Worm (Caenorhabditis elegans) whole organism, young adult: ENCODE results near the gene ent-5.

Experiments
- B0261.1 ChIP-seq: sonication (generic microtip); optimal IDR thresholded peaks from 2 replicates; lab custom pipeline; 2016; ENCODE audit warnings: mild to moderate bottlenecking, missing genetic modification characterization, moderate library complexity, missing compliant biosample characterization
- B0336.3 ChIP-seq: fragments of 200-800 bp; sonication (Bioruptor generic); IDR thresholded peaks from 2 replicates; pipeline ENCODE4 v1.3.6; 2022; ENCODE audit warnings: missing genetic modification characterization, missing compliant biosample characterization
- C06A6.2 ChIP-seq: fragments of 200-800 bp; sonication (Bioruptor generic); conservative IDR thresholded peaks from 2 replicates; pipeline ENCODE4 v1.3.6; 2022; ENCODE audit warnings: missing genetic modification characterization, missing compliant biosample characterization
- F22D6.2 ChIP-seq: sonication (generic microtip); optimal IDR thresholded peaks from 2 replicates; lab custom pipeline; 2016; ENCODE audit warnings: mild to moderate bottlenecking, missing genetic modification characterization, missing compliant biosample characterization
- F39B2.1 ChIP-seq: fragments of 200-800 bp; sonication (Bioruptor generic); IDR thresholded peaks from 2 replicates; pipeline ENCODE4 v1.3.6; 2022; ENCODE audit warnings: missing genetic modification reagents, missing genetic modification characterization, missing compliant biosample characterization
- K11D2.4 ChIP-seq: fragments of 200-800 bp; sonication (Bioruptor generic); IDR thresholded peaks from 2 replicates; pipeline ENCODE4 v1.3.6; 2022; ENCODE audit warnings: missing genetic modification reagents, missing genetic modification characterization, missing compliant biosample characterization
- K12H6.12 ChIP-seq: fragments of 200-800 bp; sonication (Bioruptor generic); optimal IDR thresholded peaks from 2 replicates; lab custom pipeline; 2018; ENCODE audit warnings: mild to moderate bottlenecking, missing genetic modification characterization, missing compliant biosample characterization
- Y67H2A.10 ChIP-seq: fragments of 200-800 bp; sonication (Bioruptor generic); conservative IDR thresholded peaks from 2 replicates; pipeline ENCODE4 v1.3.6; 2022; ENCODE audit warnings: missing genetic modification reagents, missing genetic modification characterization, missing compliant biosample characterization
- Y79H2A.3 ChIP-seq: fragments of 200-800 bp; sonication (Bioruptor generic); conservative IDR thresholded peaks from 2 replicates; pipeline ENCODE4 v1.3.6; 2022; ENCODE audit warnings: missing genetic modification reagents, missing genetic modification characterization, missing compliant biosample characterization
- akir-1 ChIP-seq: fragments of 200-800 bp; sonication (Bioruptor generic); optimal IDR thresholded peaks from 2 replicates; lab custom pipeline; 2018; ENCODE audit warnings: mild to moderate bottlenecking, missing genetic modification characterization, moderate library complexity, missing compliant biosample characterization
- attf-3 ChIP-seq: fragments of 200-800 bp; sonication (Bioruptor generic); conservative IDR thresholded peaks from 2 replicates; pipeline ENCODE4 v1.3.6; 2022; ENCODE audit warnings: missing genetic modification reagents, missing genetic modification characterization, missing compliant biosample characterization
- bed-2 ChIP-seq: fragments of 200-800 bp; sonication (Bioruptor generic); IDR thresholded peaks from 2 replicates; pipeline ENCODE4 v1.3.6; 2022; ENCODE audit warnings: missing genetic modification reagents, missing genetic modification characterization, missing compliant biosample characterization
- ccch-3 ChIP-seq: fragments of 200-800 bp; sonication (Bioruptor generic); optimal IDR thresholded peaks from 2 replicates; lab custom pipeline; 2018; ENCODE audit warnings: mild to moderate bottlenecking, missing genetic modification characterization, missing compliant biosample characterization
- cebp-1 ChIP-seq, 2 experiments: fragments of 200-800 bp in 1 of 2; sonication (Bioruptor generic) in 1 of 2; sonication (generic microtip) in 1 of 2; IDR thresholded peaks in 1 of 2; optimal IDR thresholded peaks in 1 of 2; 2 replicates each; pipeline versions ENCODE4 v1.3.6 to Lab custom; 2017 to 2022; ENCODE audit warnings: missing compliant biosample characterization in 2 of 2, missing genetic modification characterization in 2 of 2, mild to moderate bottlenecking in 1 of 2, missing genetic modification reagents in 1 of 2, moderate library complexity in 1 of 2
- ceh-27 ChIP-seq: fragments of 200-800 bp; sonication (Bioruptor generic); optimal IDR thresholded peaks from 2 replicates; lab custom pipeline; 2018; ENCODE audit warnings: mild to moderate bottlenecking, missing genetic modification characterization, moderate library complexity, missing compliant biosample characterization
- chd-7 ChIP-seq: sonication (generic microtip); optimal IDR thresholded peaks from 2 replicates; lab custom pipeline; 2016; ENCODE audit warnings: mild to moderate bottlenecking, missing genetic modification characterization, moderate library complexity, missing compliant biosample characterization
- dpff-1 ChIP-seq: sonication (generic microtip); optimal IDR thresholded peaks from 2 replicates; lab custom pipeline; 2017; ENCODE audit warnings: mild to moderate bottlenecking, missing genetic modification characterization, missing compliant biosample characterization
- efl-1 ChIP-seq: fragments of 150-350 bp; optimal IDR thresholded peaks from 2 replicates; lab custom pipeline; 2014; ENCODE audit warnings: missing biosample characterization, missing genetic modification reagents, missing genetic modification characterization
- egl-18 ChIP-seq: fragments of 200-800 bp; sonication (Bioruptor generic); IDR thresholded peaks from 2 replicates; pipeline ENCODE4 v1.3.6; 2022; ENCODE audit warnings: missing genetic modification reagents, missing genetic modification characterization, missing compliant biosample characterization
- egl-44 ChIP-seq: fragments of 200-800 bp; sonication (Bioruptor generic); IDR thresholded peaks from 2 replicates; pipeline ENCODE4 v1.3.6; 2022; ENCODE audit warnings: missing genetic modification reagents, missing genetic modification characterization, missing compliant biosample characterization
- ets-4 ChIP-seq: fragments of 200-800 bp; sonication (Bioruptor generic); optimal IDR thresholded peaks from 2 replicates; lab custom pipeline; 2018; ENCODE audit warnings: mild to moderate bottlenecking, missing genetic modification characterization, missing compliant biosample characterization
- gei-17 ChIP-seq: fragments of 200-800 bp; sonication (Bioruptor generic); optimal IDR thresholded peaks from 2 replicates; lab custom pipeline; 2018; ENCODE audit warnings: mild to moderate bottlenecking, missing genetic modification characterization, missing compliant biosample characterization
- him-1 ChIP-seq: sonication (generic microtip); optimal IDR thresholded peaks from 2 replicates; lab custom pipeline; 2016; ENCODE audit warnings: missing genotype, missing genetic modification reagents, missing genetic modification characterization, missing compliant biosample characterization
- hrde-1 ChIP-seq: sonication (generic microtip); optimal IDR thresholded peaks from 2 replicates; lab custom pipeline; 2016; ENCODE audit warnings: missing genetic modification characterization, mild to moderate bottlenecking, missing compliant biosample characterization, moderate library complexity, missing genotype, missing genetic modification reagents, borderline replicate concordance
- let-526 ChIP-seq: fragments of 200-800 bp; sonication (Bioruptor generic); IDR thresholded peaks from 2 replicates; pipeline ENCODE4 v1.3.6; 2022; ENCODE audit warnings: missing genetic modification reagents, missing genetic modification characterization, missing compliant biosample characterization
- lin-26 ChIP-seq: fragments of 200-800 bp; sonication (Bioruptor generic); IDR thresholded peaks from 2 replicates; pipeline ENCODE4 v1.3.6; 2022; ENCODE audit warnings: missing genetic modification reagents, missing genetic modification characterization, missing compliant biosample characterization
- lin-40 ChIP-seq: sonication (generic microtip); optimal IDR thresholded peaks from 2 replicates; lab custom pipeline; 2016; ENCODE audit warnings: missing genetic modification characterization, mild to moderate bottlenecking, missing compliant biosample characterization, missing genotype, missing genetic modification reagents
- lin-54 ChIP-seq: fragments of 200-800 bp; sonication (Bioruptor generic); optimal IDR thresholded peaks from 2 replicates; lab custom pipeline; 2018; ENCODE audit warnings: mild to moderate bottlenecking, missing genetic modification characterization, missing compliant biosample characterization
- lsl-1 ChIP-seq: fragments of 200-800 bp; sonication (Bioruptor generic); optimal IDR thresholded peaks from 2 replicates; lab custom pipeline; 2018; ENCODE audit warnings: mild to moderate bottlenecking, missing genetic modification characterization, moderate library complexity, missing compliant biosample characterization
- madf-10 ChIP-seq: sonication (generic microtip); optimal IDR thresholded peaks from 2 replicates; lab custom pipeline; 2016; ENCODE audit warnings: mild to moderate bottlenecking, missing genetic modification characterization, missing compliant biosample characterization
- nfyb-1 ChIP-seq: fragments of 200-800 bp; sonication (Bioruptor generic); IDR thresholded peaks from 2 replicates; pipeline ENCODE4 v1.3.6; 2022; ENCODE audit warnings: missing genetic modification reagents, missing genetic modification characterization, missing compliant biosample characterization
- pbrm-1 ChIP-seq: fragments of 200-800 bp; sonication (Bioruptor generic); IDR thresholded peaks from 2 replicates; pipeline ENCODE4 v1.3.6; 2022; ENCODE audit warnings: missing genetic modification reagents, missing genetic modification characterization, missing compliant biosample characterization
- rcor-1 ChIP-seq: fragments of 200-800 bp; sonication (Bioruptor generic); IDR thresholded peaks from 2 replicates; pipeline ENCODE4 v1.3.6; 2022; ENCODE audit warnings: missing genetic modification reagents, missing genetic modification characterization, missing compliant biosample characterization
- repo-1 ChIP-seq: sonication (generic microtip); optimal IDR thresholded peaks from 2 replicates; lab custom pipeline; 2017; ENCODE audit warnings: mild to moderate bottlenecking, missing genetic modification characterization, missing compliant biosample characterization
- sea-2 ChIP-seq: fragments of 200-800 bp; sonication (Bioruptor generic); IDR thresholded peaks from 2 replicates; pipeline ENCODE4 v1.3.6; 2022; ENCODE audit warnings: missing genetic modification characterization, missing compliant biosample characterization
- tbp1 ChIP-seq: fragments of 200-800 bp; sonication (Bioruptor generic); optimal IDR thresholded peaks from 2 replicates; lab custom pipeline; 2018; ENCODE audit warnings: mild to moderate bottlenecking, missing genetic modification characterization, missing compliant biosample characterization
- tlf-1 ChIP-seq: fragments of 200-800 bp; sonication (Bioruptor generic); optimal IDR thresholded peaks from 2 replicates; lab custom pipeline; 2018; ENCODE audit warnings: mild to moderate bottlenecking, missing genetic modification characterization, missing compliant biosample characterization
- zim-3 ChIP-seq: sonication (generic microtip); optimal IDR thresholded peaks from 2 replicates; lab custom pipeline; 2017; ENCODE audit warnings: mild to moderate bottlenecking, missing genetic modification characterization, moderate library complexity, missing compliant biosample characterization
- ztf-18 ChIP-seq: sonication (generic microtip); optimal IDR thresholded peaks from 2 replicates; lab custom pipeline; 2016; ENCODE audit warnings: missing genotype, mild to moderate bottlenecking, missing genetic modification characterization, missing compliant biosample characterization
- ztf-26 ChIP-seq: sonication (generic microtip); optimal IDR thresholded peaks from 2 replicates; lab custom pipeline; 2017; ENCODE audit warnings: missing genetic modification characterization, missing compliant biosample characterization
- ztf-6 ChIP-seq: fragments of 200-800 bp; sonication (Bioruptor generic); IDR thresholded peaks from 2 replicates; pipeline ENCODE4 v1.3.6; 2022; ENCODE audit warnings: missing genetic modification reagents, missing genetic modification characterization, missing compliant biosample characterization

The ent-5 gene

DNA sequence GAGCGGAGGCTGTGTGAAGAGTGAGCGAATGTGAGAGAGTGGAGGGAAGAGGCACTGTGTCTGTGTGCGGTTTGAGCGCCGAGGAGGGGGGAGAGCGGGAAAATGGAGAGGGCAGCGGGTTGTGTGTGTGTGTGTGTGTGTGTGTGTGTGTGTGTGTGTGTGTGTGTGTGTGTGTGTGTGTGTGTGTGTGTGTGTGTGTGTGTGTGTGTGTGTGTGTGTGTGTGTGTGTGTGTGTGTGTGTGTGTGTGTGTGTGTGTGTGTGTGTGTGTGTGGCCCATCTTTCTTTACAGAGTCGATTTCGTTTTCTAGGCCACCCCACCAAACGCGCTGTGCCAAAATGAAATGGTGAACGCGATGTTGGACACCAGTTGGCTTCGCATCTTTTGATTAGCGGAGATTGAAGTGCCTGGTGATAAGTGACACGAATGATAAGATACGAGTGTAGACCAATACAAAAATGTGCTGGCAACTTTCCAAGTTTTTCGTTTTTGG is 42.6 kb downstream of the ent-5 start (continued):
- TF ChIP-seq Y79H2A.3: 0 out of 2 replicates have a peak, but pooled peaks have one; percentile 48
- peak; percentile 75 for TF ChIP-seq cebp-1 (GFP tag; IDR thresholded peaks at IDR 0.05; lab: Robert Waterston, UW)
- peak; percentile 95 for TF ChIP-seq cebp-1 (tag; optimal IDR thresholded peaks at IDR 0.05; lab: Kevin White, UChicago)
- TF ChIP-seq ztf-6 (GFP tag; lab: Robert Waterston, UW): peak; percentile 61; the same call in 1 of the 2 replicates
- TF ChIP-seq B0336.3 (GFP tag; lab: Robert Waterston, UW): peak; percentile 98
- TF ChIP-seq gei-17 (GFP tag; lab: Kevin White, UChicago): peak; percentile 81
- TF ChIP-seq ceh-27 (GFP tag; lab: Kevin White, UChicago): peak; percentile 89
- peak; percentile 96 for TF ChIP-seq ets-4 (GFP tag; lab: Kevin White, UChicago)
- peak; percentile 70 for TF ChIP-seq tbp1 (GFP tag; lab: Kevin White, UChicago)
- peak; percentile 95 for TF ChIP-seq ztf-26 (tag; lab: Kevin White, UChicago)
- TF ChIP-seq B0261.1 (tag; lab: Kevin White, UChicago): peak; percentile 38
- TF ChIP-seq lin-40 (tag; lab: Kevin White, UChicago): peak; percentile 69
- peak; percentile 92 for TF ChIP-seq akir-1 (GFP tag; lab: Kevin White, UChicago)
- peak; percentile 79 for TF ChIP-seq lin-54 (GFP tag; lab: Kevin White, UChicago)
- TF ChIP-seq lsl-1 (GFP tag; lab: Kevin White, UChicago): peak; percentile 22
- TF ChIP-seq egl-44: peak; percentile 78
- 0 out of 2 replicates have a peak, but pooled peaks have one; percentile 44 for TF ChIP-seq bed-2 (GFP tag; lab: Robert Waterston, UW)
- 0 out of 2 replicates have a peak, but pooled peaks have one; percentile 30 for TF ChIP-seq sea-2 (GFP tag; lab: Robert Waterston, UW)
- peak; percentile 64 for TF ChIP-seq pbrm-1 (GFP tag; lab: Robert Waterston, UW)
- peak; percentile 78 for TF ChIP-seq K12H6.12 (tag; lab: Kevin White, UChicago)
- TF ChIP-seq attf-3 (GFP tag; lab: Robert Waterston, UW): 0 out of 2 replicates have a peak, but pooled peaks have one; percentile 41
- peak; percentile 75; the same call in 1 of the 2 replicates for TF ChIP-seq egl-18 (GFP tag; lab: Robert Waterston, UW)
- peak; percentile 64 for TF ChIP-seq F22D6.2 (tag; lab: Kevin White, UChicago)
- peak; percentile 92 for TF ChIP-seq K11D2.4 (GFP tag; lab: Robert Waterston, UW)
- peak; percentile 90 for TF ChIP-seq C06A6.2 (GFP tag; lab: Robert Waterston, UW)
- peak; percentile 90 for TF ChIP-seq repo-1 (tag; lab: Kevin White, UChicago)
- TF ChIP-seq madf-10 (tag; lab: Kevin White, UChicago): peak; percentile 34
- peak; percentile 98 for TF ChIP-seq chd-7
- peak; percentile 95 for TF ChIP-seq nfyb-1 (GFP tag; lab: Robert Waterston, UW)
- peak; percentile 84 for TF ChIP-seq tlf-1 (GFP tag; lab: Kevin White, UChicago)
- peak; percentile 64 for TF ChIP-seq zim-3 (tag; lab: Kevin White, UChicago)
- TF ChIP-seq dpff-1 (tag; lab: Kevin White, UChicago): peak; percentile 65
- peak; percentile 70 for TF ChIP-seq ztf-18
- peak; percentile 17 for TF ChIP-seq ccch-3 (GFP tag; lab: Kevin White, UChicago)
- TF ChIP-seq rcor-1: peak; percentile 85
- 0 out of 2 replicates have a peak, but pooled peaks have one; percentile 30 for TF ChIP-seq let-526 (GFP tag; lab: Robert Waterston, UW)

DNA sequence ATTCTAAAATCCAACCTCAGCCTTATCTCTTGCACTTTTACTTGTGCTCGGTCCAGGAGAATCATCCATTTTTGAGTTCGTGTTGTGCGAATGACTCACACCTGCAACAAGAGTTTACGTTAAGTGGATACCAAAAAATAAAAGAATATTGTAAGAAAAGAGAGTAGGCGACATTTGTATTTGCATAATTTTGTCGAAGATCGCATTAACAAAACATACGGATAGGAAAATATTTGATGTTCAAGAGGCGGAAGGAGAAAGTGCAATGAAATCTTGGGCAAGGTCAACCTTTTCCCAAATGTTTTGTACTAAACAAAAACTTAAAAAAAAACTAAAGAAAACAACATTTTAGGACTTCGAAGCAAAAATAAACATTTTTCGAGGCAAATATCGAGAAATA is 43.2 kb downstream of the ent-5 start, which contains the start of gene spat-3:
Gene spat-3, minus strand, starts transcription at position 101 of the 400 bp plus-strand sequence.
- no peak for TF ChIP-seq hrde-1 (tag; lab: Kevin White, UChicago)
- TF ChIP-seq ceh-27 (GFP tag; lab: Kevin White, UChicago): no peak
- no peak for TF ChIP-seq F39B2.1 (GFP tag; lab: Robert Waterston, UW)
- no peak for TF ChIP-seq lin-26 (GFP tag; lab: Robert Waterston, UW)
- no peak for TF ChIP-seq efl-1 (GFP tag; lab: Kevin White, UChicago)
- TF ChIP-seq him-1 (tag; lab: Kevin White, UChicago): no peak
- no peak for TF ChIP-seq let-526 (GFP tag; lab: Robert Waterston, UW)
- TF ChIP-seq Y67H2A.10 (GFP tag; lab: Robert Waterston, UW): no peak
